Worm (Caenorhabditis elegans) whole organism, late embryonic: ENCODE results near the gene msp-55.
A peak's percentile ranks its signal among the peaks of the same experiment; 100 is the strongest.

Experiments
- C38D4.7 ChIP-seq: fragments of 200-800 bp; sonication (Bioruptor generic); optimal IDR thresholded peaks from 2 replicates; lab custom pipeline; 2018; ENCODE audit warnings: mild to moderate bottlenecking, missing genetic modification characterization, moderate library complexity, missing compliant biosample characterization
- K09A11.1 ChIP-seq: sonication (generic microtip); optimal IDR thresholded peaks from 2 replicates; lab custom pipeline; 2017; ENCODE audit warnings: antibody characterized with exemption, mild to moderate bottlenecking, missing genetic modification characterization, missing compliant biosample characterization; ENCODE audit not compliant: insufficient read depth
- T23F11.4 ChIP-seq: fragments of 200-800 bp; sonication (Bioruptor generic); optimal IDR thresholded peaks from 2 replicates; lab custom pipeline; 2018; ENCODE audit warnings: mild to moderate bottlenecking, missing genetic modification characterization, missing compliant biosample characterization
- Y22D7AL.16 ChIP-seq: sonication (generic microtip); optimal IDR thresholded peaks from 2 replicates; lab custom pipeline; 2016; ENCODE audit warnings: missing genetic modification characterization, missing compliant biosample characterization
- ama-1 ChIP-seq: fragments of 150-350 bp; optimal IDR thresholded peaks from 2 replicates; lab custom pipeline; 2014
- ceh-18 ChIP-seq: sonication (generic microtip); optimal IDR thresholded peaks from 2 replicates; lab custom pipeline; 2016; ENCODE audit warnings: missing genetic modification characterization, missing compliant biosample characterization
- ceh-2 ChIP-seq: sonication (generic microtip); optimal IDR thresholded peaks from 2 replicates; lab custom pipeline; 2016; ENCODE audit warnings: missing genotype, missing genetic modification characterization, missing compliant biosample characterization
- ceh-22 ChIP-seq: sonication (generic microtip); optimal IDR thresholded peaks from 2 replicates; lab custom pipeline; 2017; ENCODE audit warnings: missing biosample characterization, missing genetic modification characterization
- ceh-30 ChIP-seq: fragments of 150-350 bp; optimal IDR thresholded peaks from 2 replicates; lab custom pipeline; 2014; ENCODE audit warnings: missing biosample characterization, missing genetic modification characterization
- ceh-31 ChIP-seq: sonication (generic microtip); optimal IDR thresholded peaks from 2 replicates; lab custom pipeline; 2016; ENCODE audit warnings: missing genetic modification characterization, missing compliant biosample characterization
- ceh-34 ChIP-seq: sonication (generic microtip); optimal IDR thresholded peaks from 2 replicates; lab custom pipeline; 2016; ENCODE audit warnings: mild to moderate bottlenecking, missing genetic modification characterization, missing compliant biosample characterization
- ceh-48 ChIP-seq: sonication (generic microtip); optimal IDR thresholded peaks from 2 replicates; lab custom pipeline; 2016; ENCODE audit warnings: missing genetic modification characterization, inconsistent platforms, missing compliant biosample characterization
- ceh-6 ChIP-seq: fragments of 200-800 bp; sonication (Bioruptor generic); optimal IDR thresholded peaks from 2 replicates; lab custom pipeline; 2018; ENCODE audit warnings: mild to moderate bottlenecking, missing genetic modification characterization, missing compliant biosample characterization
- che-1 ChIP-seq: sonication (generic microtip); optimal IDR thresholded peaks from 2 replicates; lab custom pipeline; 2016; ENCODE audit warnings: mild to moderate bottlenecking, missing genetic modification characterization, missing compliant biosample characterization
- elt-2 ChIP-seq: sonication (generic microtip); optimal IDR thresholded peaks from 2 replicates; lab custom pipeline; 2016; ENCODE audit warnings: missing genetic modification reagents, missing genetic modification characterization, missing compliant biosample characterization
- elt-4 ChIP-seq: sonication (generic microtip); optimal IDR thresholded peaks from 2 replicates; lab custom pipeline; 2016; ENCODE audit warnings: missing genetic modification characterization, missing compliant biosample characterization
- eyg-1 ChIP-seq: sonication (generic microtip); optimal IDR thresholded peaks from 2 replicates; lab custom pipeline; 2016; ENCODE audit warnings: missing genotype, missing genetic modification characterization, missing compliant biosample characterization
- fkh-10 ChIP-seq: fragments of 150-350 bp; optimal IDR thresholded peaks from 2 replicates; lab custom pipeline; 2014; ENCODE audit warnings: missing biosample characterization, missing genetic modification reagents, missing genetic modification characterization
- fkh-6 ChIP-seq: sonication (generic microtip); optimal IDR thresholded peaks from 2 replicates; lab custom pipeline; 2016; ENCODE audit warnings: missing genetic modification characterization, missing compliant biosample characterization
- gmeb-2 ChIP-seq: sonication (generic microtip); optimal IDR thresholded peaks from 2 replicates; lab custom pipeline; 2016; ENCODE audit warnings: missing genetic modification characterization, inconsistent platforms, missing compliant biosample characterization
- hlh-13 ChIP-seq: fragments of 200-800 bp; sonication (Bioruptor generic); optimal IDR thresholded peaks from 2 replicates; lab custom pipeline; 2018; ENCODE audit warnings: mild to moderate bottlenecking, missing genetic modification characterization, missing compliant biosample characterization
- hlh-15 ChIP-seq: sonication (generic microtip); optimal IDR thresholded peaks from 2 replicates; lab custom pipeline; 2016; ENCODE audit warnings: missing genetic modification characterization, missing compliant biosample characterization
- lin-11 ChIP-seq: fragments of 200-800 bp; sonication (Bioruptor generic); optimal IDR thresholded peaks from 2 replicates; lab custom pipeline; 2018; ENCODE audit warnings: mild to moderate bottlenecking, missing genetic modification characterization, missing compliant biosample characterization
- madf-2 ChIP-seq: sonication (generic microtip); optimal IDR thresholded peaks from 2 replicates; lab custom pipeline; 2017; ENCODE audit warnings: missing genetic modification characterization, missing compliant biosample characterization
- mec-3 ChIP-seq: sonication (generic microtip); optimal IDR thresholded peaks from 2 replicates; lab custom pipeline; 2016; ENCODE audit warnings: borderline replicate concordance, missing genetic modification characterization, missing compliant biosample characterization
- nfya-1 ChIP-seq: sonication (generic microtip); optimal IDR thresholded peaks from 2 replicates; lab custom pipeline; 2017; ENCODE audit warnings: missing genetic modification characterization, mild to moderate bottlenecking, missing compliant biosample characterization, antibody characterized with exemption, moderate library complexity
- nhr-11 ChIP-seq: fragments of 150-350 bp; optimal IDR thresholded peaks from 2 replicates; lab custom pipeline; 2014; ENCODE audit warnings: missing biosample characterization, missing genetic modification characterization
- odd-2 ChIP-seq: sonication (generic microtip); optimal IDR thresholded peaks from 2 replicates; lab custom pipeline; 2017; ENCODE audit warnings: antibody characterized with exemption, mild to moderate bottlenecking, missing genetic modification characterization, missing compliant biosample characterization
- pag-3 ChIP-seq: sonication (generic microtip); optimal IDR thresholded peaks from 2 replicates; lab custom pipeline; 2016; ENCODE audit warnings: missing compliant biosample characterization, missing genetic modification characterization, borderline replicate concordance
- pax-1 ChIP-seq: fragments of 150-350 bp; optimal IDR thresholded peaks from 2 replicates; lab custom pipeline; 2014; ENCODE audit warnings: missing biosample characterization, missing genetic modification characterization
- pha-2 ChIP-seq: sonication (generic microtip); optimal IDR thresholded peaks from 2 replicates; lab custom pipeline; 2017; ENCODE audit warnings: mild to moderate bottlenecking, missing genetic modification characterization, missing compliant biosample characterization
- pha-4 ChIP-seq: fragments of 150-350 bp; optimal IDR thresholded peaks from 2 replicates; lab custom pipeline; 2018; ENCODE audit warnings: missing biosample characterization, missing genetic modification reagents, missing genetic modification characterization
- rnt-1 ChIP-seq: sonication (generic microtip); optimal IDR thresholded peaks from 2 replicates; lab custom pipeline; 2016; ENCODE audit warnings: missing genetic modification characterization, missing compliant biosample characterization
- sox-2 ChIP-seq: fragments of 200-800 bp; sonication (Bioruptor generic); IDR thresholded peaks from 2 replicates; pipeline ENCODE4 v1.3.6; 2022; ENCODE audit warnings: missing genetic modification reagents, missing genetic modification characterization, missing compliant biosample characterization
- sox-4 ChIP-seq: sonication (generic microtip); optimal IDR thresholded peaks from 2 replicates; lab custom pipeline; 2017; ENCODE audit warnings: mild to moderate bottlenecking, missing genetic modification characterization, inconsistent platforms, missing compliant biosample characterization
- syd-9 ChIP-seq: sonication (generic microtip); optimal IDR thresholded peaks from 2 replicates; lab custom pipeline; 2016; ENCODE audit warnings: mild to moderate bottlenecking, missing genetic modification characterization, moderate library complexity, missing compliant biosample characterization
- tbx-2 ChIP-seq: sonication (generic microtip); optimal IDR thresholded peaks from 2 replicates; lab custom pipeline; 2016; ENCODE audit warnings: missing genetic modification characterization, missing compliant biosample characterization
- tbx-7 ChIP-seq: sonication (generic microtip); optimal IDR thresholded peaks from 2 replicates; lab custom pipeline; 2016; ENCODE audit warnings: missing genotype, missing genetic modification characterization, missing compliant biosample characterization
- ttx-3 ChIP-seq: sonication (generic microtip); optimal IDR thresholded peaks from 2 replicates; lab custom pipeline; 2016; ENCODE audit warnings: missing genetic modification reagents, missing genetic modification characterization, missing compliant biosample characterization
- unc-3 ChIP-seq, 2 experiments: fragments of 200-800 bp in 1 of 2; sonication (Bioruptor generic) in 1 of 2; sonication (generic microtip) in 1 of 2; conservative IDR thresholded peaks in 1 of 2; optimal IDR thresholded peaks in 1 of 2; 2 replicates each; pipeline versions ENCODE4 v1.3.6 to Lab custom; 2016 to 2022; ENCODE audit warnings: missing compliant biosample characterization in 2 of 2, missing genetic modification characterization in 2 of 2, missing genetic modification reagents in 1 of 2
- unc-42 ChIP-seq: sonication (generic microtip); optimal IDR thresholded peaks from 2 replicates; lab custom pipeline; 2016; ENCODE audit warnings: missing genotype, missing genetic modification characterization, missing compliant biosample characterization
- unc-55 ChIP-seq: sonication (generic microtip); optimal IDR thresholded peaks from 2 replicates; lab custom pipeline; 2017; ENCODE audit warnings: missing biosample characterization, missing genetic modification reagents, missing genetic modification characterization
- unc-86 ChIP-seq: sonication (generic microtip); optimal IDR thresholded peaks from 2 replicates; lab custom pipeline; 2016; ENCODE audit warnings: missing genetic modification characterization, missing compliant biosample characterization
- zip-5 ChIP-seq: sonication (generic microtip); optimal IDR thresholded peaks from 2 replicates; lab custom pipeline; 2016; ENCODE audit warnings: missing genetic modification characterization, missing compliant biosample characterization
- ztf-16 ChIP-seq: sonication (generic microtip); optimal IDR thresholded peaks from 2 replicates; lab custom pipeline; 2017; ENCODE audit warnings: missing genetic modification characterization, missing compliant biosample characterization

msp-55 gene

DNA sequence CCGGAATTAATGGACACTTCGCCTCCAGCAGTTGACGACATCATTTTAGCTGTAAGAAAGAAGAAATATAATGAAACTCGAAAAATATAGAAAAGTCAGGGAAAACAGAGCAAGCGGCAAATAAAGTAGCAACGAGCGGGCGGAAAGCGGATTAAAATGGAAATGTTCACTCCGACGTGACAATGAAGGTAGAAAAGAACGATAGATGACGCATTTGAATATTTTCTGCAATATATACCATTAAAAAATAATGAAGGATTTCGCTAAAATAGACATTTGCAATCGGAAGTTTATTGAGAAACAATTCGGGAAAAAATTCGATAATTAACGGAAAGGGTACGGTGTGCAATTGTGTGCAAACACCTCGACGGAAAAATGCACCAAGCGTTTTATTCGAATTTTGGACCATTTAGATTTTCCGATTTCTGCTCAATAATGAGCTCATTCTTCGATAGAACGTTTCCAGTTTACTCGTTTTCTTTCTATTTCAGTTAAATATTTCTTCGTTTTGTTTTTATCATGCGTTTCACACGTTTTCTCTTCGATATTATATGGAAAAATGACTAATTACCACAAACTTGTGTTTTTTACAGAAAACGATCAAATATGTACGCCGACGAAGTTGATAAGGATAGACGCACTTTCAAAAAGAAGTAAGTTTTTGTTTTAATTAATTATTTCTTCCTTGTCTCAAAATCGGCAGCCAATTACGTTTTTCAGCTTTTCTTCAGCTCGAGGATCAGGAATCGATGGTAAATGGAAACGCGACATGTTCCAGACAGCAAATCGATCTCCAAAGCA, 35.4 kb upstream of the msp-55 start, which contains the start of the genes snpn-1 and C02B10.4:
Gene snpn-1 (minus strand): TSS at position 51 of the 801 bp plus-strand sequence.
Gene C02B10.4 (plus strand): TSS at position 594 of the 801 bp plus-strand sequence.
- TF ChIP-seq K09A11.1 (no peak), syd-9 (no peak), hlh-13 (GFP tag; lab: Kevin White, UChicago) (no peak), nhr-11 (tag; lab: Kevin White, UChicago) (no peak), T23F11.4 (GFP tag; lab: Kevin White, UChicago) (no peak), ceh-48 (tag; lab: Kevin White, UChicago) (peak; percentile 70), elt-2 (tag; lab: Kevin White, UChicago) (peak; percentile 31), sox-4 (no peak), che-1 (tag; lab: Kevin White, UChicago) (no peak), ceh-31 (tag; lab: Kevin White, UChicago) (peak; percentile 27), ttx-3 (tag; lab: Kevin White, UChicago) (no peak), nfya-1 (tag; lab: Kevin White, UChicago) (peak; percentile 38), ceh-34 (tag; lab: Kevin White, UChicago) (no peak), ceh-2 (tag; lab: Kevin White, UChicago) (no peak), eyg-1 (tag; lab: Kevin White, UChicago) (no peak), unc-3 (GFP tag; conservative IDR thresholded peaks at IDR 0.05; lab: Robert Waterston, UW) (no peak), unc-3 (tag; optimal IDR thresholded peaks at IDR 0.05; lab: Kevin White, UChicago) (no peak), lin-11 (no peak), ceh-6 (GFP tag; lab: Kevin White, UChicago) (no peak), sox-2 (GFP tag; lab: Robert Waterston, UW) (no peak), ceh-30 (no peak), rnt-1 (tag; lab: Kevin White, UChicago) (no peak), ceh-18 (tag; lab: Kevin White, UChicago) (no peak), ztf-16 (tag; lab: Kevin White, UChicago) (no peak), mec-3 (tag; lab: Kevin White, UChicago) (no peak), fkh-6 (tag; lab: Kevin White, UChicago) (no peak), C38D4.7 (GFP tag; lab: Kevin White, UChicago) (no peak), Y22D7AL.16 (no peak), ceh-22 (tag; lab: Kevin White, UChicago) (no peak), unc-86 (tag; lab: Kevin White, UChicago) (no peak), zip-5 (tag; lab: Kevin White, UChicago) (no peak), unc-55 (GFP tag; lab: Kevin White, UChicago) (no peak), madf-2 (no peak), tbx-2 (tag; lab: Kevin White, UChicago) (no peak), gmeb-2 (tag; lab: Kevin White, UChicago) (no peak), unc-42 (tag; lab: Kevin White, UChicago) (peak; percentile 78), hlh-15 (tag; lab: Kevin White, UChicago) (no peak), pha-4 (no peak), pag-3 (tag; lab: Kevin White, UChicago) (no peak), pax-1 (tag; lab: Kevin White, UChicago) (peak; percentile 28), tbx-7 (no peak), pha-2 (tag; lab: Kevin White, UChicago) (no peak), odd-2 (tag; lab: Kevin White, UChicago) (no peak), fkh-10 (GFP tag; lab: Kevin White, UChicago) (no peak), elt-4 (tag; lab: Kevin White, UChicago) (no peak), ama-1 (lab: Kevin White, UChicago) (no peak)
